Worm (Caenorhabditis elegans): ENCODE results near the gene sucl-1.

DNA sequence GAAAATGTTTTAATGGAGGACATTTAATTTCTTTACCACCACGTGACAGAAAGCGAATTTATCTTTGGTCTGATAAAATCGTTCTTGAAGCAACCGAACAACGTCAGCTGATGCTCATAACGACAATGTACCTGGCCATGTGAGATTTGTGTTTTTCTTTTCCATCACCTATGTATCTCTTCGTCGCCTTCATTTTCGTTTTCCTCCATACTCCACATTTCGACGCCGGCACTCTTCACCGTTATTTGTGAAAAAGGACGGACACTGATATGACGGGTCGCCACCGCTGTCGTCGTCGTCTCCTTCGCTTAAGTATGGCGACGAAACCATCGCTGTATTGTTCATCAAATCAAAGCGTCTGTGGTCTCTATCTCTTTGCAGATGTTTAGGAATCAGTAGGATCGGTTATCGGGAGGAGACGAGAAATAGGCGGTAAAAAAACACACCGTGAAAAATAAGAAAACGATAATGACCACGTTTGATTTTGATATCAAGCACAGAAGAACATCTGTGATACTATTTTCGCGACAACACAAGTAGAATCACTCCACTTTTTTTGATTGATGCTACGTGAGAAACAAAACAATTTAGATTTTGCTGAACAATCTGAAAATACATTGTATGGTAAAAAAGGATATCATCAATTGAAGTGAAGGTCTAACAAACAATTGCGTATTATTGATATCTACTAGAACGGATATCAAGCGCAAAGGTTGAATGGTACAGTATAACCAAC lies 33.2 kb downstream of the sucl-1 start:
- TF ChIP-seq ztf-11 (tag; optimal IDR thresholded peaks at IDR 0.05) (no peak), nhr-12 (tag; optimal IDR thresholded peaks at IDR 0.05) (no peak), unc-62 (GFP tag; optimal IDR thresholded peaks at IDR 0.05) (no peak), nhr-2 (tag; optimal IDR thresholded peaks at IDR 0.05) (no peak), nhr-237 (tag; optimal IDR thresholded peaks at IDR 0.05) (no peak), mep-1 (tag; optimal IDR thresholded peaks at IDR 0.05) (no peak), nhr-76 (tag; optimal IDR thresholded peaks at IDR 0.05) (no peak), elt-3 (tag; optimal IDR thresholded peaks at IDR 0.05) (no peak), blmp-1 (tag; optimal IDR thresholded peaks at IDR 0.05) (no peak), sptf-1 (tag; optimal IDR thresholded peaks at IDR 0.05) (no peak), hlh-1 (tag; optimal IDR thresholded peaks at IDR 0.05) (no peak), lsy-2 (tag; optimal IDR thresholded peaks at IDR 0.05) (no peak)
